Fruit fly (Drosophila melanogaster): ENCODE measurements around the gene mRpL24.

Gene mRpL24

DNA sequence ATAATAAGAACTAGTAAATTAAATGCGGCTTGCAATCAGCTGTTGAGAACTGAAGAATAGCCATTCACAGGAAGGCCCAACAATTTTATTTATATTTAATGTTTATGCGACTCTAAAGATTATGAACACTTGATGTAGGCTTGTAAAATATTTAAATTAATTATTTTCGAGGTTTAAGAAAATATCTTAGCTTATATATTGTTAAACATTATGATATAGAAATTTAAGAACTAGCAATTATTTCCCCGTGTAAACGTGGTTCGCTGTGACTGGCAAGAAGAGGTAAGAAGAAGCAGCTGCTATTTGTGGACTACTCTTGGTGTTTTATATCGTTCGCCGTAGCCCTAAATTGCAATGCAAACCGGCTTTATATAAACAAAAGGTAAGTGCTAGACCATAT, at the start of gene mRpL24, which contains the start of gene betaggt-I (continued):
- TF ChIP-seq spab (GFP tag; optimal IDR thresholded peaks at IDR 0.05) = peak; percentile 92
- peak; percentile 89 for TF ChIP-seq CG8319 (GFP tag; optimal IDR thresholded peaks at IDR 0.05)
- peak; percentile 94 for TF ChIP-seq CG4318 (GFP tag; optimal IDR thresholded peaks at IDR 0.05)
- peak; percentile 96 for TF ChIP-seq Sox15 (GFP tag; optimal IDR thresholded peaks at IDR 0.05)
- peak in 1 of 2 experiments; percentile 94 for TF ChIP-seq salr (GFP tag; optimal IDR thresholded peaks at IDR 0.05)
- TF ChIP-seq OdsH (GFP tag; optimal IDR thresholded peaks at IDR 0.05) = peak; percentile 98
- peak; percentile 98 for TF ChIP-seq esn (GFP tag; optimal IDR thresholded peaks at IDR 0.05)
- peak; percentile 97 for TF ChIP-seq acj6 (GFP tag; optimal IDR thresholded peaks at IDR 0.05)

DNA sequence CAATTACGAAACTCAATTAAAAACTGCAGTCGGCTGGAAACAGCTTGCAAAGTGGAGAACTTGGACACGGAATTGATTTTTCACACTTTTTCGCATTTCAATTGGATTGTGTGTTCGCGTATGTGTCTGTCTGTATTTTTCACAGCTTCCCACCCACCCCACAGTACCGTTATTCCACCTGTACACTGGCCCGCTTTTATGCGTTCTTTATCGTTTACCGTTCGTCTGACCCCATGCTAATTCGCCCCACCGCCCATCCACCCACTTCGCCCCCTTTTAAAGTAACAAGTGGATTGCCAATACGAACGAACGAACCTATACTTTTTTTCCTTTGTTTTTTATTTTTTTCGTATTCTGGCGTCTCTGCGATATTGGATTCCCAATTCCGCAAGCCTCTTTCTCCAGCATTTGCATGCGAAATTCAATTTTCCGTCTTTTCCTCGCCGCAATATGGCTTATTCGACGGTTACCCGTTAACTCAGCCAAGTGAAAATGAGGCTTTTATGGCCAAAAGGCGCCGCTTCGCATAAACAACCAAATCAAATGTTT, 37.0 kb upstream of the mRpL24 start:
- TF ChIP-seq CG11902 (GFP tag; optimal IDR thresholded peaks at IDR 0.05) = no peak
- no peak for TF ChIP-seq CG32006 (GFP tag; optimal IDR thresholded peaks at IDR 0.05)
- no peak for TF ChIP-seq pdm3 (GFP tag; optimal IDR thresholded peaks at IDR 0.05)
- TF ChIP-seq esn (GFP tag; optimal IDR thresholded peaks at IDR 0.05) = no peak
- no peak for TF ChIP-seq net (GFP tag; optimal IDR thresholded peaks at IDR 0.05)
- TF ChIP-seq fkh (GFP tag; optimal IDR thresholded peaks at IDR 0.05) = no peak
- TF ChIP-seq ss (GFP tag; optimal IDR thresholded peaks at IDR 0.05) = no peak

DNA sequence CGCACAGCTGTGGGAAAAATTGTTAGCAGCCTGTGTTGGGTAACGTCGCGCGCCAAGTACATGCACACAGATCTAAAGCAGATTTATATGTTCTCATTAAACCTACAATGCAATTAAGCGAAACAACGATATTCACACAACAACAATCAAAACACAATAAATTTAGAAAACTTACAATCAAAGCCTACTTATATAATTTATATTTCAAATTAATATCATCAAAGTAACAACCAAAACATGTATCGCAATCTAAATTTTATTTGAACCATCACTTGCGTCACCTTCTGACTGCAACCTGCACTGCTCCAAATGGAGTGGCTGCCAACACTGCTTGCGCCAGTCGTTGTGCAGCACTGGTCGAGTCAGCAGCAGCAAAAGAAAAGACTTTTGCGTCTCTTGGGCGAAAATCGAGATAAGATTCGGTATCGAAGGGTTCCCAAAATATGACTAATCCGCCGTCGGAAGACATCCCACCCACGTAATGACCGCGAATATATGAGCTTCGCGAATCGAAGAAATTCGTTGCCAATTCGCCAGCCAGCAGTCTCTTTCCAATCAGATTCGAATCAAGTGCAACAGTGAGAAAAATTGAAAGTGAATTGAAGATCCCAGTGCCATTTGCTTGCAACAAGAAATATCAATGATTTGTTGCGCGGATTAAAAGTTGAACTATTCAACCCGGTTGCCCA, 36.3 kb upstream of the mRpL24 start, which contains the start of the genes CG8892 and CG34126:
Gene CG8892 (minus strand): TSS at position 315 of the 689 bp plus-strand sequence.
Gene CG34126 (plus strand): TSS at position 337 of the 689 bp plus-strand sequence.
- TF ChIP-seq CG10631 (GFP tag; optimal IDR thresholded peaks at IDR 0.05) (peak; percentile 99), CG6808 (GFP tag; optimal IDR thresholded peaks at IDR 0.05) (peak; percentile 93), Lpt (GFP tag; optimal IDR thresholded peaks at IDR 0.05) (peak; percentile 90), CG3032 (tag; optimal IDR thresholded peaks at IDR 0.05) (peak; percentile 98), CG1621 (tag; optimal IDR thresholded peaks at IDR 0.05) (peak; percentile 87), CG31627 (GFP tag; optimal IDR thresholded peaks at IDR 0.05) (peak; percentile 99), Sox102F (GFP tag; optimal IDR thresholded peaks at IDR 0.05) (peak; percentile 96), CG6276 (GFP tag; optimal IDR thresholded peaks at IDR 0.05) (peak; percentile 81), achi (GFP tag; optimal IDR thresholded peaks at IDR 0.05) (peak; percentile 96), CG4318 (GFP tag; optimal IDR thresholded peaks at IDR 0.05) (peak; percentile 96), Met (GFP tag; optimal IDR thresholded peaks at IDR 0.05) (peak; percentile 95), Hr38 (GFP tag; optimal IDR thresholded peaks at IDR 0.05) (no peak), CG11294 (GFP tag; IDR thresholded peaks at IDR 0.05) (peak; percentile 88), CG6854 (GFP tag; optimal IDR thresholded peaks at IDR 0.05) (peak; percentile 88), vri (GFP tag; optimal IDR thresholded peaks at IDR 0.05) (peak; percentile 95), fkh (GFP tag; optimal IDR thresholded peaks at IDR 0.05) (peak; percentile 81), acj6 (GFP tag; optimal IDR thresholded peaks at IDR 0.05) (peak; percentile 98), esn (GFP tag; optimal IDR thresholded peaks at IDR 0.05) (peak; percentile 98), Gug (GFP tag; IDR thresholded peaks at IDR 0.05) (peak; percentile 94), cyc (GFP tag; optimal IDR thresholded peaks at IDR 0.05) (peak; percentile 98), Eip78C (GFP tag) (peak; percentile 98), fd85E (GFP tag; optimal IDR thresholded peaks at IDR 0.05) (peak; percentile 90), CG6792 (GFP tag; optimal IDR thresholded peaks at IDR 0.05) (peak; percentile 95), CG8632 (GFP tag; optimal IDR thresholded peaks at IDR 0.05) (peak; percentile 95), CG10669 (GFP tag; optimal IDR thresholded peaks at IDR 0.05) (peak; percentile 95), CG6163 (GFP tag; IDR thresholded peaks at IDR 0.05) (peak; percentile 93), Blimp-1 (GFP tag; optimal IDR thresholded peaks at IDR 0.05) (peak; percentile 92), Eip93F (GFP tag; optimal IDR thresholded peaks at IDR 0.05) (peak; percentile 87), CG32006 (GFP tag; optimal IDR thresholded peaks at IDR 0.05) (peak; percentile 97), pdm3 (GFP tag; optimal IDR thresholded peaks at IDR 0.05) (peak; percentile 98), eg (GFP tag; IDR thresholded peaks at IDR 0.05) (peak; percentile 89), Eip75B (GFP tag; optimal IDR thresholded peaks at IDR 0.05) (peak; percentile 96), OdsH (GFP tag; optimal IDR thresholded peaks at IDR 0.05) (peak; percentile 99), lz (GFP tag; optimal IDR thresholded peaks at IDR 0.05) (peak; percentile 98), Ets96B (tag; optimal IDR thresholded peaks at IDR 0.05) (peak; percentile 92), CG11902 (GFP tag; optimal IDR thresholded peaks at IDR 0.05) (peak; percentile 98), CG8319 (GFP tag; optimal IDR thresholded peaks at IDR 0.05) (peak; percentile 96), Hr39 (GFP tag; optimal IDR thresholded peaks at IDR 0.05) (peak; percentile 98), dac (GFP tag; optimal IDR thresholded peaks at IDR 0.05) (peak; percentile 96), salr (GFP tag; optimal IDR thresholded peaks at IDR 0.05) (peak; percentile 91 to 96)
